Worm (Caenorhabditis elegans): ENCODE data around the gene acdh-8.

DNA sequence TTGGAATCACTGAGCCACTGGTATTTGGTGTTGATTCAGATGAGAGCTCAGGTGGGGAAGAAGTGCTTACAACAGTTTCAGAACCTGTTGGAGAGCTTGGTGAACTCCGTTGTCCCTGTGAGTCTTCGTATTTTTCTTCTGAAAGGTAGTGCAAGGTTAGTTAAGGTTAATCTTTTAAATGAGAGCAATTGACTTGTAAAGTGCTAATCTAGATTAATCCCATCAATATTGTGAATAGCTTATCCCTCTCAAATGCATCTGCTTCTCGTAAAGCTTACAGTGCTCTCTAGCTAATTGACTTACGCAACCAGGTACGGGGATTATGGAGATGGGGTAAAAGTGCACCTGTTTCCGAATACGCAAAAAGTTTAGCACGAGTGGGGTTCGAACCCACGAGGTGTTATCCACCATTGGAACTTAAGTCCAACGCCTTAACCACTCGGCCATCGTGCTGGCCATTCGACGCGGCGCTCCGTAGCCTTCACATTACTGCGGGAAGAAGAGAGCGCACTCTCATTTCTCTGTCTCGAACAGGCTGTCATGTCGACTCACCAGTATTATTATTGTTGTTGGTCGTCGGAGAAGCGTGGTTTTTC lies 21.6 kb upstream of the acdh-8 start:
- TF ChIP-seq hlh-17 (GFP tag; optimal IDR thresholded peaks at IDR 0.05; ENCODE audit: borderline replicate concordance) (no peak), mdl-1 (tag; optimal IDR thresholded peaks at IDR 0.05) (peak in 1 of 2 experiments; percentile 50), mep-1 (tag; optimal IDR thresholded peaks at IDR 0.05) (peak; percentile 9), nhr-237 (tag; optimal IDR thresholded peaks at IDR 0.05) (no peak), fkh-8 (tag; optimal IDR thresholded peaks at IDR 0.05) (peak; percentile 16), unc-62 (GFP tag; optimal IDR thresholded peaks at IDR 0.05) (no peak), nhr-12 (tag; optimal IDR thresholded peaks at IDR 0.05) (no peak), nhr-77 (tag; optimal IDR thresholded peaks at IDR 0.05) (peak; percentile 19), lir-3 (tag; optimal IDR thresholded peaks at IDR 0.05; ENCODE audit: poor library complexity) (no peak), ztf-11 (tag; optimal IDR thresholded peaks at IDR 0.05) (no peak), nhr-28 (tag; optimal IDR thresholded peaks at IDR 0.05) (no peak), unc-86 (tag; optimal IDR thresholded peaks at IDR 0.05) (no peak), lin-15B (tag; optimal IDR thresholded peaks at IDR 0.05) (no peak), nhr-11 (tag; optimal IDR thresholded peaks at IDR 0.05) (no peak)

Measured in whole organism, L1 larva.